Worm (Caenorhabditis elegans) whole organism, midembryonic: Measurements from ENCODE around the gene T28A8.6.

ENCODE experiments used
- T22C8.4 ChIP-seq: fragments of 200-800 bp; sonication (Bioruptor generic); IDR thresholded peaks from 2 replicates; pipeline ENCODE4 v1.3.6; 2022; ENCODE audit warnings: missing genetic modification characterization, missing compliant biosample characterization
- cog-1 ChIP-seq: sonication (generic microtip); optimal IDR thresholded peaks from 2 replicates; lab custom pipeline; 2016; ENCODE audit warnings: missing genetic modification characterization, missing compliant biosample characterization
- flt-1 ChIP-seq: fragments of 200-800 bp; sonication (Bioruptor generic); IDR thresholded peaks from 2 replicates; pipeline ENCODE4 v1.3.6; 2022; ENCODE audit warnings: missing genetic modification characterization, missing compliant biosample characterization
- klf-2 ChIP-seq: fragments of 200-800 bp; sonication (Bioruptor generic); conservative IDR thresholded peaks from 2 replicates; pipeline ENCODE4 v1.3.6; 2022; ENCODE audit warnings: missing genetic modification reagents, missing genetic modification characterization, missing compliant biosample characterization
- med-1 ChIP-seq: sonication (generic microtip); optimal IDR thresholded peaks from 2 replicates; lab custom pipeline; 2017; ENCODE audit warnings: missing genetic modification characterization, mild to moderate bottlenecking, missing compliant biosample characterization, antibody characterized with exemption, missing genetic modification reagents; ENCODE audit not compliant: insufficient read depth
- ref-1 ChIP-seq: fragments of 200-800 bp; sonication (Bioruptor generic); conservative IDR thresholded peaks from 2 replicates; pipeline ENCODE4 v1.3.6; 2022; ENCODE audit warnings: missing genetic modification reagents, missing genetic modification characterization, missing compliant biosample characterization
- tab-1 ChIP-seq: fragments of 200-800 bp; sonication (Bioruptor generic); IDR thresholded peaks from 2 replicates; pipeline ENCODE4 v1.3.6; 2022; ENCODE audit warnings: missing genetic modification characterization, missing compliant biosample characterization
- ztf-23 ChIP-seq: fragments of 200-800 bp; sonication (Bioruptor generic); IDR thresholded peaks from 2 replicates; pipeline ENCODE4 v1.3.6; 2022; ENCODE audit warnings: missing genetic modification reagents, missing genetic modification characterization, missing compliant biosample characterization
- ztf-29 ChIP-seq: fragments of 200-800 bp; sonication (Bioruptor generic); IDR thresholded peaks from 2 replicates; pipeline ENCODE4 v1.3.6; 2022; ENCODE audit warnings: missing genetic modification reagents, missing genetic modification characterization, missing compliant biosample characterization

The T28A8.6 gene

DNA sequence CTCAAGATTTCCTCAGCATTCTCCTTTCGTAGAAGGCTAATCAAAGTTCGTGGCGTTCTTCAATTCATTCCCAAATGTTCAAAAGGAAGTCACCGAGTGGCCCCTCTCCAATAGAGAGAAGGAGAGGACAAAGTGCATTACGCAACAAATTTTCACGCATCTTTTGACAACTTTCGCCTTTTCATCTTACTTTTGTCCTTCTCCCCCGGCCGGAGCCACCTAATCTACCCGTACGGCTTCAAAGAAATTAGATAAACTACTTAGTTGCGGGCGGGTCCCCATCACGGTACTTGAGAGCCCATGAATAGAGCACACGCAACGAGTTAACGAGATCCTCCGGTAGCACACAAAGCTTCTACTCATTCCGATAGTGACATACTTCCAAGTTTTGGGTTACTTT is 27.7 kb downstream of the T28A8.6 start:
- TF ChIP-seq med-1 (GFP tag; lab: Kevin White, UChicago) (no peak), tab-1 (GFP tag; lab: Robert Waterston, UW) (no peak), ztf-23 (no peak), ref-1 (GFP tag; lab: Robert Waterston, UW) (no peak), T22C8.4 (GFP tag; lab: Robert Waterston, UW) (no peak), klf-2 (no peak), cog-1 (tag; lab: Kevin White, UChicago) (no peak), flt-1 (no peak), ztf-29 (no peak)

DNA sequence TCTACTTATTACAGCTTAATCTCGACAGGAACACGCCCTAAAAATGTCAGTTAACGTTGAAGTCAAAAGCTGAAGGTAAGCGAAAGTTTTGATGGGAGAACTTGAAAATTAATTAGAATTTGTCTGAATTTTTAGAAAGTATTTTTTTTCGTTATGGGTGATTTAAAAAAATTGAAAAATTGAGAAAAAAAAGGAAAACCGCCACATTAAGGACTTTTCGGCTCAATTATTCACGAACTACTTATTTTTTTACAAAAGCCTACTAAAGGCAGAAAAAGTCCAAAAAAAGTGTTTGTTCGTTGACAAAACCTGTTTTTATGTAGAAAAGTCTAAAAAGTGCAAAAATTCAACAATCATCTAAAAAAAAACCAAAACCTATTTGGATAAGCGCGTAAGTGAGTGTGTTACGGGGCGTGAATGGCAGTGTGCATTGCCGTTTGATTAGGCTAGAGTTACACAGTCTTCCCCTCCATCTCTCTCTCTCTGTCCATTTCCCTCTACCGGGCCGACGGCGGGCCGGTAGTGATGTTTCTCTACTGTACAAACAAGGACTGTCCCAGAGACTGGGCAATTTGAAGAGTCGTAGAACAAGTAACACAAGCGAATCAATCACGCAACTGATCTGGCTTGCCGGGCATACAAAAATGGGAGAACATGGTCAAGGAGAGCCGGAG is 28.6 kb downstream of the T28A8.6 start, which contains the start of gene lron-13:
TSS of gene lron-13 (plus strand) at position 15 of the 674 bp plus-strand sequence.
- TF ChIP-seq tab-1 (GFP tag; lab: Robert Waterston, UW) (no peak), cog-1 (tag; lab: Kevin White, UChicago) (no peak), med-1 (GFP tag; lab: Kevin White, UChicago) (no peak), T22C8.4 (GFP tag; lab: Robert Waterston, UW) (no peak)

DNA sequence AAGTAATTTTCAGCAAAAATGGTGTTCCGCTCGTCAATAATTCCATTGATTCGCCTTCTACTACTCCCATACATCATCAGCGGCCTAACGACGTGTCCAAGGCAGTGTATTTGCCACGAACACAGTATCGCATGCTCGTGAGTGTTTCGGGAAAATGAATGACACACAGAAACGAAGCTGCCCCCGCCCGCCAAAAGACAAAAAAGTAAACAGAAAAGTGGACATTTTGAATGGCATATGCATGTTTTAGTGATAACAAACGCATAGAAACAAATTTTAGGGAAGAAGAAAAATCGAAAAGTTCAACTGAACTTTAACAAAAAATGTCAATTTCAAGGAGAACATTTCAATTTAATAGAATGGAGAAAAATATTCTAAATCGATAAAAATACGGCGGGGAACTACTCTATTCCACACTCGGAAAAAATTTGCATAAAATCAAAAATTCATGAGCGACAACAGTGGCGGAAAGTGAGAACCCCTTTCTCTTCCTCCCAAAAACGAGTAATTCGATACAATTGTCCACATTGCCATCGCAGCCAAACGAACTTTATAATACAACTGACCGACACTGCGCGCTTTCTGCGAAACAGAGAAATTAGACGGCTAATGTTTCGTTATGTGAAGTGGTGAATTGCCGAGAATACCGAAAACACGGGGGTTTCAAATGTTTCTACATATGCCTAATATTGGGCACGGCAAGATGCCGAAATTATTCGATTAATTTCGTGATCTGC is 29.7 kb downstream of the T28A8.6 start:
- TF ChIP-seq flt-1 (no peak), ztf-23 (no peak), cog-1 (tag; lab: Kevin White, UChicago) (no peak)

DNA sequence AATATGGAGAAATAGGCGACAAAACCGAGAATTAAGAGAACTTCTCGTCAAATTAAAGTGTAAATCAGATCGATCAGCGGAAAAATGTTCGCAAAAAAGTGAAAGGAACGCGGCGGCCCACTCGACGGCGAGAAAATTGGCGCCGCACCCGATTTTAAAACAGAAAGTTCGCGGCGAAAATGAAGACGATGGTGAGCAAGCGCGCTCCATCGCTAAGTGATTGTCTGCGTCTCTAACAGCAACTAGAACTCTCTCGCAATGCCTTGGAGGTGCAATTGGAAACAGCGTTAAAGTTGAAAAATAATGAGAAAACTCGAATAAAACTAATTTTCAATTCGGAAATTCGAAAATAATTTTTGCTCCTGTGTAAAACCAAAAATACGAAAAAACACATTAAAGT is 31.0 kb downstream of the T28A8.6 start:
- 0 out of 2 replicates have a peak, but pooled peaks have one; percentile 30 for TF ChIP-seq flt-1
- TF ChIP-seq cog-1 (tag; lab: Kevin White, UChicago): no peak

DNA sequence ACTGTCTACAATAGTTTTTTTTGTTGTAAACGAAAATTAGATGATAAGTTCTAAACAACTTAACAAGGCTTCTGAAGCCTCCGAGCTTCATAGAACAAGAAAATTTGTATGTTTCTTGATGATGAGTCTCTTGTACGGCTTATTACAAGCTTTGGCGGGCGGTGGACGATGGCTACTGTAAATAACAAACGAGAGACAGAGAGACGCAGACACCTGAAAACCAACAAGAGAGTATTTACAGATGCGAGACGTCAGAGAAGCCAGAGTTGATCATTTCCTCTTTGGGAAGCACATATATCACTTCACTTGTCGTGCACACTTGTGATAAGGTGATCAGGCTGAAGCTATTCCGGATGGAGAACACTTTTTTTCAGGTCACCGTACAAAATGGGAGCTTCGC is 31.8 kb downstream of the T28A8.6 start:
- TF ChIP-seq tab-1 (GFP tag; lab: Robert Waterston, UW) (no peak), med-1 (GFP tag; lab: Kevin White, UChicago) (no peak), ref-1 (GFP tag; lab: Robert Waterston, UW) (no peak), ztf-23 (no peak), klf-2 (no peak), ztf-29 (no peak), cog-1 (tag; lab: Kevin White, UChicago) (no peak), flt-1 (no peak), T22C8.4 (GFP tag; lab: Robert Waterston, UW) (no peak)

DNA sequence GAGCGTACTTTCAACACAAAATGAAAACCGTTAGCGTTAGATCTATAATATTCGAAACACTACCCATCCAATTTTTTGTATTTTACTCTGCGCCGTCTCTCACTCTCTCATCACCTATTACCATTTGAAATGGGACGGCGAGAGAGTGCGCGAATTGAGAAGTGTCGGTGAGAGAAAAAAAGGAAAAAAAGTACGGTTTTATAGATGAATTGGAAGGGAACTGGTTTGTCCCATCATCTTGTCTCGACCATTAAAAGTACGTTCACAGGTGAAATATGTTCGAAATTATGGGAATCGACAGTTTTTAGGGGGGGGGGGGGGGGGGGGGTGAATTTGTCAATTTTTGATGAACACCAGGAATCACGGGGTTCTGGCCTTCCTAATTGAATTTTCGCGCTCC is 35.7 kb downstream of the T28A8.6 start:
- TF ChIP-seq ref-1 (GFP tag; lab: Robert Waterston, UW): no peak
- TF ChIP-seq cog-1 (tag; lab: Kevin White, UChicago): no peak
- TF ChIP-seq flt-1: no peak

DNA sequence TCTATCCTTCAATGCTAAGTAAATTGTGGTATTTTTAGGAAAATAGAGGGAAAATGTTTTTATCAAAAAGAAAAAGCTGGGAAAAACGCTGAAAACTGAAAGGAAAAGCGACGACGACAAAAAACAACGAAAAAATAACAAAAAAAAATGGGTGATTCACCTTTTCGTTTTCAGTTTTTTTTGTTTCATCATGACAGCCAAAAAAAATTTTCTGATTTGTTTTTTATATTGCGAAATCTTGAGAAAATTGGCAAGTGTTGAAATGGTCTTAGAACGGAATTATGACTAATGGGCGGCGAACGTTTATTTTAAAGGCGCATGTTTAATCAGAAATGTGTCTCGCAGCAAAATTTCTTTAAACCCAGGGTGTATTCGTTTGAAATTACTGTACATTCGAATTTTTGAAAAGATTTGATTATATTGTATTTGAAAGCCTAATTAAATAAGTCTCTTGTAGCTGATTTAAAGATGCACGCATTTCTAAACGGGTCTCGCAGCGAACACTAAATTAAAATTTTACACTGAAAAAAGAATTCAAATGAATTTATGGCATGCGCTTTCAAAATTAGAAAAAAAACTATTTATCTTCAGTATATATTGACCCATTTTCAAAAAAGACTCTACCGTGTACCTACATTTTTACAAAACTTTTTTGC is 36.9 kb downstream of the T28A8.6 start:
- no peak for TF ChIP-seq flt-1

DNA sequence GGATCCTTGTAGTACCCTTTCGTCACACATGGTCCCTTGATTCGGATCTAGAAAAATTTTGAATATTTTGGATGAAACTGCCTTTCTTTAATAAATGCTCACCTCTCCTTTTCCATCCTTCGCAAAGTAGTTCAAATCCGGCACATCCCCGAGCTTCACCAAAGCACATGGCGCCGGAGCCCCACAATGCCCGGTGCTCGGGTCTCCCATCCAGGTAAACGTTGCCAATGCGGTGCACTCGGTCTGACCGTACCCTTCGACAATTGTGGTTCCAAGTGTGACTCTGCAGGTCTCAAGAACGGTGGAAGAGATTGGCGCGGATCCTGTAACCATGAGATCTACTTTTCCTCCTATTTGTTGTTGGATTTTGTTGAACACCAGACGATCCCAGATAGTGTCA is 41.8 kb downstream of the T28A8.6 start:
- TF ChIP-seq ztf-29 (no peak), cog-1 (tag; lab: Kevin White, UChicago) (no peak), tab-1 (GFP tag; lab: Robert Waterston, UW) (no peak), flt-1 (no peak)

DNA sequence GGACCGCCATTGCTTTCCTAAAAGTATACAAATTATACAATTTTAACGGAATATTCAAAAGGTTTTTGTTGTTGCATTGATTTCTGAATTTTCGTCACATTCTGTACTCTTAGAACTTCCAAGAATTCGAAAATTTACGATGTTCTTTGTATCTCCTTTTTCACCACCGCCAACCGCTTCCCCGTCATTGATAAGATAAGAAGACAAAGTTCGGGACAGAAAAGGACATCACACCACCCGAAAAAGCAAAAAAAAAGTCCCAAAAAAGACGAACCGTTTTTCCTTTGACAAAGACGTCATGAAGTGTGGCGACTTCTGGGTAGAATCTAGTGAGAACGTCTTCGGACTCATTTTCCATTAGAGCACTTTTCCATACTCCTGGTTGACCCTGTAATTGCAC is 43.5 kb downstream of the T28A8.6 start:
- no peak for TF ChIP-seq T22C8.4 (GFP tag; lab: Robert Waterston, UW)

DNA sequence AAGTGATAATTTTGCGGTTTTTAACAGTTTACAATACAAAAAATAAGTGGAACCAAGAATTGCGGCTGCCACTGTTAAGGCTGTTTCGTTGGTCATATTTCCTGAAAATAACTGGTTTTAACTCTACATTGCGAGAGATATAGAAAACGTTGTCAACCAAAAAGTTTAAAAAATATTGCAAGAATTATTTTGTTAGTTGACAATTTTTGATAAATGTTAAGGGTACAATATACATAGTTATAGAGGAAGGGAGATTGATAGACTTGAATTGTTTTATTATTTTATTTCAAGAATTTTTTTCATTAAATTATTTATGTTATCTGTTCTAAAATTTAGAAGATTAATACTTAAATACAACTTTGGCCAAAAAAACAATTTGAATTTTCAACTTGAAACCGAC is 44.4 kb downstream of the T28A8.6 start, which contains the start of gene acs-5:
TSS of gene acs-5 (minus strand) at position 101 of the 400 bp plus-strand sequence.
- no peak for TF ChIP-seq ztf-29
- no peak for TF ChIP-seq ref-1 (GFP tag; lab: Robert Waterston, UW)
- TF ChIP-seq ztf-23: no peak
- no peak for TF ChIP-seq T22C8.4 (GFP tag; lab: Robert Waterston, UW)
- TF ChIP-seq tab-1 (GFP tag; lab: Robert Waterston, UW): no peak
- TF ChIP-seq flt-1: no peak
- no peak for TF ChIP-seq klf-2

DNA sequence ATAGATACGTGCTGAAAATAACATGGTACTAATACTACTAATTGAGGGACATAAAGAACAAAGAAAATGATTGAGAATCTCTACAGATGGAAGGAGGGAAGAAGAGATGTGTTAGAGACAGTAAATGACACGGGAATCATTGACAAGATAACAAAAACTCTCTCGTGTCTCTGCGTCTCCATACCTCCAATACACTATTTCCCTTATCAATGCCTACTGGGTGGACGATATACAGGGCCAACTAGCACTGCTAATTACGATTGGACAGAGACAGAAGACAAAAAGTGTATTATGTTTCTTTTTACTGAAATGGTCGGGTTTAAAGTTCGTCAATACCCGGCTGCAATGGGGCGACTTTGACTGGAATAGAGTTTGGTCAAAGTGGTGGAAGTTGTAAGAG is 45.6 kb downstream of the T28A8.6 start:
- TF ChIP-seq cog-1 (tag; lab: Kevin White, UChicago) (no peak), flt-1 (no peak), ztf-23 (no peak), T22C8.4 (GFP tag; lab: Robert Waterston, UW) (no peak), ztf-29 (no peak), med-1 (GFP tag; lab: Kevin White, UChicago) (no peak), tab-1 (GFP tag; lab: Robert Waterston, UW) (no peak), klf-2 (no peak), ref-1 (GFP tag; lab: Robert Waterston, UW) (no peak)
